Fruit fly (Drosophila melanogaster): ENCODE measurements around the gene Acsf3.

The Acsf3 gene

DNA sequence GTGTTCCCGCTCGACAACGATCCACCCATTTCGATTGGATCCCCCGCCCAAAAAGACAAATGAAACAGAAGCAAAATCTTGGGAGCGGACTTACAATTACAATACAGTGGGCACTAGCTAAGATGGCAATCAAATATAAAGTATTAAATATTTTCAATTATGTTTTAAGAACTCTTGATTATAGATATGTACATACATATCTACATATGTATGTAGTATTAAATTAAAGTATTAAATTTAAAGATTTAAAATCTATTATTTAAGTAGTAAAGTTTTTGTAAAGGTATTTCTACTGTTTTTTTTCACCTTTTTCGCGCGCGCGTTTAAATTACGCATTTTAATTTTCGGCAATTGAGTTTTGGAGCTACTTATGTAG lies 5.9 kb downstream of the Acsf3 start (continued):
- peak in 1 of 2 experiments; percentile 85 for TF ChIP-seq Eip74EF (GFP tag; optimal IDR thresholded peaks at IDR 0.05)
- TF ChIP-seq Spps (tag; optimal IDR thresholded peaks at IDR 0.05) = peak; percentile 69
- peak; percentile 42; the same call in 1 of the 2 replicates for TF ChIP-seq CG11247 (GFP tag; IDR thresholded peaks at IDR 0.05)
- TF ChIP-seq TFAM (GFP tag; optimal IDR thresholded peaks at IDR 0.05) = no peak
- TF ChIP-seq CG33213 (GFP tag; optimal IDR thresholded peaks at IDR 0.05) = no peak
- TF ChIP-seq Dip3 (GFP tag; optimal IDR thresholded peaks at IDR 0.05) = no peak
- TF ChIP-seq dati (GFP tag; IDR thresholded peaks at IDR 0.05) = no peak
- TF ChIP-seq tin (GFP tag; optimal IDR thresholded peaks at IDR 0.05) = peak; percentile 53
- peak; percentile 74 for TF ChIP-seq esg (GFP tag; conservative IDR thresholded peaks at IDR 0.05)
- no peak for TF ChIP-seq CG18476 (GFP tag; optimal IDR thresholded peaks at IDR 0.05)
- no peak for TF ChIP-seq ems (GFP tag; optimal IDR thresholded peaks at IDR 0.05)
- no peak for TF ChIP-seq NC2β (GFP tag; optimal IDR thresholded peaks at IDR 0.05)
- peak; percentile 51 for TF ChIP-seq CG1529 (GFP tag; optimal IDR thresholded peaks at IDR 0.05)
- TF ChIP-seq CG8089 (GFP tag; optimal IDR thresholded peaks at IDR 0.05) = no peak
- TF ChIP-seq CG12071 (GFP tag; optimal IDR thresholded peaks at IDR 0.05) = no peak
- TF ChIP-seq CG12299 (tag; optimal IDR thresholded peaks at IDR 0.05) = peak; percentile 71
- TF ChIP-seq zen2 (GFP tag; IDR thresholded peaks at IDR 0.05; ENCODE audit: partially characterized antibody) = no peak
- no peak for TF ChIP-seq gt (GFP tag; IDR thresholded peaks at IDR 0.05)
- peak; percentile 33; the same call in 1 of the 3 replicates for TF ChIP-seq otp (GFP tag; IDR thresholded peaks at IDR 0.05)
- no peak for TF ChIP-seq C15 (GFP tag; IDR thresholded peaks at IDR 0.05)
- peak; percentile 54 for TF ChIP-seq CG31224 (GFP tag; IDR thresholded peaks at IDR 0.05)
- TF ChIP-seq CG14710 (tag; optimal IDR thresholded peaks at IDR 0.05) = peak; percentile 84
- TF ChIP-seq Bdp1 (GFP tag; optimal IDR thresholded peaks at IDR 0.05) = no peak
- peak in 1 of 2 experiments; percentile 88 for TF ChIP-seq Hr51 (GFP tag; optimal IDR thresholded peaks at IDR 0.05)
- TF ChIP-seq ken (GFP tag; IDR thresholded peaks at IDR 0.05) = peak; percentile 59; the same call in 1 of the 3 replicates
- peak; percentile 48 for TF ChIP-seq D19B (GFP tag; optimal IDR thresholded peaks at IDR 0.05)
- TF ChIP-seq CG12744 (GFP tag; optimal IDR thresholded peaks at IDR 0.05) = no peak
- no peak for TF ChIP-seq CG16863 (GFP tag; optimal IDR thresholded peaks at IDR 0.05)
- no peak for TF ChIP-seq CG1647 (GFP tag; optimal IDR thresholded peaks at IDR 0.05)
- TF ChIP-seq Awh (GFP tag; IDR thresholded peaks at IDR 0.05) = peak; percentile 47; the same call in 1 of the 2 replicates
- peak; percentile 29; the same call in 1 of the 2 replicates for TF ChIP-seq bowl (GFP tag; IDR thresholded peaks at IDR 0.05)
- no peak for TF ChIP-seq Elba2 (GFP tag; optimal IDR thresholded peaks at IDR 0.05)
- TF ChIP-seq Nf-YC (tag; optimal IDR thresholded peaks at IDR 0.05) = peak; percentile 80
- no peak for TF ChIP-seq wek (GFP tag; optimal IDR thresholded peaks at IDR 0.05)
- TF ChIP-seq CG15696 (tag; optimal IDR thresholded peaks at IDR 0.05) = peak; percentile 76
- peak; percentile 77 for TF ChIP-seq CG31441 (GFP tag; IDR thresholded peaks at IDR 0.05)
- peak; percentile 40 for TF ChIP-seq Six4 (GFP tag; optimal IDR thresholded peaks at IDR 0.05)
- peak; percentile 62 for TF ChIP-seq cas (GFP tag; IDR thresholded peaks at IDR 0.05)
- 0 out of 3 replicates have a peak, but pooled peaks have one; percentile 28 for TF ChIP-seq Aef1 (GFP tag; IDR thresholded peaks at IDR 0.05)
- TF ChIP-seq HLH3B (GFP tag; IDR thresholded peaks at IDR 0.05) = peak; percentile 68
- peak; percentile 50 for TF ChIP-seq twi (tag; optimal IDR thresholded peaks at IDR 0.05)
- no peak for TF ChIP-seq CG9876 (GFP tag; optimal IDR thresholded peaks at IDR 0.05)
- no peak for TF ChIP-seq lbe (GFP tag; optimal IDR thresholded peaks at IDR 0.05)
- peak; percentile 56 for TF ChIP-seq ATbp (GFP tag; optimal IDR thresholded peaks at IDR 0.05)
- TF ChIP-seq CG12219 (GFP tag; optimal IDR thresholded peaks at IDR 0.05) = peak; percentile 55
- peak; percentile 85 for TF ChIP-seq CG15269 (tag; optimal IDR thresholded peaks at IDR 0.05)
- peak; percentile 72 for TF ChIP-seq CG9437 (GFP tag; optimal IDR thresholded peaks at IDR 0.05)
- no peak for TF ChIP-seq fd64A (GFP tag; optimal IDR thresholded peaks at IDR 0.05)
- no peak for TF ChIP-seq her (GFP tag; optimal IDR thresholded peaks at IDR 0.05)
- TF ChIP-seq slbo (GFP tag; IDR thresholded peaks at IDR 0.05) = peak; percentile 82
- no peak for TF ChIP-seq CG2199 (GFP tag; IDR thresholded peaks at IDR 0.05)
